Worm (Caenorhabditis elegans): ENCODE data around the gene glb-30.

- TF ChIP-seq ama-1 (optimal IDR thresholded peaks at IDR 0.05) (no peak), hnd-1 (tag; optimal IDR thresholded peaks at IDR 0.05) (no peak), flt-1 (GFP tag; IDR thresholded peaks at IDR 0.05) (no peak), tbx-37 (GFP tag; conservative IDR thresholded peaks at IDR 0.05) (no peak), B0310.2 (tag; optimal IDR thresholded peaks at IDR 0.05) (no peak), tra-4 (tag; optimal IDR thresholded peaks at IDR 0.05) (no peak), ets-7 (tag; optimal IDR thresholded peaks at IDR 0.05) (no peak), scrt-1 (GFP tag; IDR thresholded peaks at IDR 0.05) (no peak), sea-1 (GFP tag; conservative IDR thresholded peaks at IDR 0.05) (no peak), ceh-13 (GFP tag; optimal IDR thresholded peaks at IDR 0.05) (no peak), hmbx-1 (tag; optimal IDR thresholded peaks at IDR 0.05) (no peak)
Observed at ce11 chrIII:1665373-1665772, 3.0 kb downstream of the glb-30 start.
